Fruit fly (Drosophila melanogaster) whole organism, embryonic: Measurements from ENCODE around the gene CG33969.

Experiments used
- Aef1 ChIP-seq: fragments of 200-800 bp; sonication (Bioruptor generic); IDR thresholded peaks from 3 replicates; pipeline ENCODE4 v1.3.6; 2022; ENCODE audit warnings: missing biosample characterization, missing genetic modification characterization
- Asciz ChIP-seq: fragments of 200-800 bp; sonication (Bioruptor generic); optimal IDR thresholded peaks from 2 replicates; lab custom pipeline; 2017; ENCODE audit warnings: missing biosample characterization, mild to moderate bottlenecking, missing genetic modification characterization, missing genetic modification reagents
- C15 ChIP-seq: fragments of 200-800 bp; sonication (Bioruptor generic); IDR thresholded peaks from 3 replicates; pipeline ENCODE4 v1.3.6; 2022; ENCODE audit warnings: missing biosample characterization, missing genetic modification characterization
- CG10274 ChIP-seq: fragments of 200-800 bp; sonication (Bioruptor generic); optimal IDR thresholded peaks from 3 replicates; lab custom pipeline; 2017; ENCODE audit warnings: missing biosample characterization, mild to moderate bottlenecking, missing genetic modification characterization
- CG10462 ChIP-seq: fragments of 200-800 bp; sonication (Bioruptor generic); optimal IDR thresholded peaks from 2 replicates; lab custom pipeline; 2016; ENCODE audit warnings: missing biosample characterization, missing genetic modification characterization
- CG11456 ChIP-seq: fragments of 200-800 bp; sonication (Bioruptor generic); IDR thresholded peaks from 3 replicates; pipeline ENCODE4 v1.3.6; 2022; ENCODE audit warnings: missing biosample characterization, missing genetic modification characterization
- CG12942 ChIP-seq: fragments of 200-800 bp; sonication (Bioruptor generic); optimal IDR thresholded peaks from 3 replicates; lab custom pipeline; 2016; ENCODE audit warnings: missing biosample characterization, missing genetic modification characterization
- CG15514 ChIP-seq: fragments of 200-800 bp; sonication (Bioruptor generic); optimal IDR thresholded peaks from 3 replicates; lab custom pipeline; 2017; ENCODE audit warnings: missing biosample characterization, missing genetic modification characterization, mild to moderate bottlenecking, moderate library complexity, missing genetic modification reagents
- CG17385 ChIP-seq: fragments of 200-800 bp; sonication (Bioruptor generic); optimal IDR thresholded peaks from 3 replicates; lab custom pipeline; 2018; ENCODE audit warnings: missing biosample characterization, mild to moderate bottlenecking, missing genetic modification characterization
- CG1792 ChIP-seq: fragments of 200-800 bp; sonication (Bioruptor generic); optimal IDR thresholded peaks from 2 replicates; lab custom pipeline; 2016; ENCODE audit warnings: missing biosample characterization, missing genetic modification characterization
- CG18599 ChIP-seq: fragments of 200-800 bp; sonication (Bioruptor generic); optimal IDR thresholded peaks from 3 replicates; lab custom pipeline; 2017; ENCODE audit warnings: missing biosample characterization, missing genetic modification characterization, mild to moderate bottlenecking, moderate library complexity, missing genetic modification reagents
- CG2199 ChIP-seq: fragments of 200-800 bp; sonication (Bioruptor generic); IDR thresholded peaks from 3 replicates; pipeline ENCODE4 v1.3.6; 2022; ENCODE audit warnings: missing biosample characterization, missing genetic modification characterization
- CG32532 ChIP-seq: fragments of 200-800 bp; sonication (Bioruptor generic); IDR thresholded peaks from 2 replicates; pipeline ENCODE4 v1.3.6; 2022; ENCODE audit warnings: missing biosample characterization, missing genetic modification characterization
- CG3726 ChIP-seq: fragments of 200-800 bp; sonication (Bioruptor generic); IDR thresholded peaks from 3 replicates; pipeline ENCODE4, ENCODE4 v1.3.6; 2022; ENCODE audit warnings: missing biosample characterization, missing genetic modification characterization
- CG4282 ChIP-seq: fragments of 200-800 bp; sonication (Bioruptor generic); optimal IDR thresholded peaks from 2 replicates; lab custom pipeline; 2016; ENCODE audit warnings: missing biosample characterization, missing genetic modification characterization
- CG43689 ChIP-seq: fragments of 200-800 bp; sonication (Bioruptor generic); IDR thresholded peaks from 2 replicates; pipeline ENCODE4 v1.3.6; 2022; ENCODE audit warnings: missing biosample characterization, missing genetic modification characterization
- CG6175 ChIP-seq: fragments of 200-800 bp; sonication (Bioruptor generic); IDR thresholded peaks from 3 replicates; pipeline ENCODE4 v1.3.6; 2022; ENCODE audit warnings: missing biosample characterization, missing genetic modification characterization
- CG6689 ChIP-seq: fragments of 200-800 bp; sonication (Bioruptor generic); IDR thresholded peaks from 2 replicates; pipeline ENCODE4 v1.3.6; 2022; ENCODE audit warnings: missing biosample characterization, missing genetic modification characterization
- CG7357 ChIP-seq: fragments of 200-800 bp; sonication (Bioruptor generic); IDR thresholded peaks from 3 replicates; pipeline ENCODE4 v1.3.6; 2022; ENCODE audit warnings: missing biosample characterization, missing genetic modification characterization
- CG7963 ChIP-seq: fragments of 200-800 bp; sonication (Bioruptor generic); IDR thresholded peaks from 3 replicates; pipeline ENCODE4 v1.3.6; 2022; ENCODE audit warnings: missing biosample characterization, missing genetic modification characterization; ENCODE audit not compliant: partially characterized antibody
- CG9817 ChIP-seq: fragments of 200-800 bp; sonication (Bioruptor generic); optimal IDR thresholded peaks from 2 replicates; lab custom pipeline; 2018; ENCODE audit warnings: missing biosample characterization, mild to moderate bottlenecking, missing genetic modification characterization, moderate library complexity
- Doc2 ChIP-seq: fragments of 200-800 bp; sonication (Bioruptor generic); IDR thresholded peaks from 2 replicates; pipeline ENCODE4 v1.3.6; 2022; ENCODE audit warnings: missing biosample characterization, missing genetic modification characterization
- Drgx ChIP-seq: fragments of 200-800 bp; sonication (Bioruptor generic); IDR thresholded peaks from 2 replicates; pipeline ENCODE4 v1.3.6; 2022; ENCODE audit warnings: missing biosample characterization, missing genetic modification characterization
- Eip74EF ChIP-seq, 2 experiments: fragments of 200-800 bp in 1 of 2; fragments of >200 bp in 1 of 2; sonication (Bioruptor generic) in 1 of 2; optimal IDR thresholded peaks; 2 replicates each; lab custom pipeline; 2017 to 2019; ENCODE audit warnings: missing biosample characterization in 2 of 2, missing genetic modification characterization in 2 of 2, mild to moderate bottlenecking in 1 of 2, moderate library complexity in 1 of 2
- HLH3B ChIP-seq: fragments of 200-800 bp; sonication (Bioruptor generic); IDR thresholded peaks from 2 replicates; pipeline ENCODE4 v1.3.6; 2022; ENCODE audit warnings: missing biosample characterization, missing genetic modification characterization
- HLHmδ ChIP-seq: fragments of 200-800 bp; sonication (Bioruptor generic); optimal IDR thresholded peaks from 2 replicates; lab custom pipeline; 2018; ENCODE audit warnings: missing biosample characterization, mild to moderate bottlenecking, missing genetic modification characterization, moderate library complexity
- Kr ChIP-seq: fragments of 200-800 bp; sonication (Bioruptor generic); optimal IDR thresholded peaks from 2 replicates; lab custom pipeline; 2017; ENCODE audit warnings: missing biosample characterization, mild to moderate bottlenecking, missing genetic modification characterization
- MTF-1 ChIP-seq: fragments of 200-800 bp; sonication (Bioruptor generic); optimal IDR thresholded peaks from 2 replicates; lab custom pipeline; 2018; ENCODE audit warnings: missing biosample characterization, mild to moderate bottlenecking, missing genetic modification characterization, borderline replicate concordance
- Meics ChIP-seq: fragments of 200-800 bp; sonication (Bioruptor generic); optimal IDR thresholded peaks from 2 replicates; lab custom pipeline; 2017; ENCODE audit warnings: missing biosample characterization, mild to moderate bottlenecking, missing genetic modification characterization
- Ravus ChIP-seq: fragments of 200-800 bp; sonication (Bioruptor generic); IDR thresholded peaks from 2 replicates; pipeline ENCODE4 v1.3.6; 2022; ENCODE audit warnings: missing biosample characterization, missing genetic modification characterization
- Side ChIP-seq: fragments of 200-800 bp; sonication (Bioruptor generic); optimal IDR thresholded peaks from 2 replicates; lab custom pipeline; 2016; ENCODE audit warnings: missing biosample characterization, missing genetic modification characterization
- ab ChIP-seq: fragments of 200-800 bp; sonication (Bioruptor generic); optimal IDR thresholded peaks from 2 replicates; lab custom pipeline; 2016; ENCODE audit warnings: missing biosample characterization, missing genetic modification characterization
- aop ChIP-seq: fragments of 200-800 bp; sonication (Bioruptor generic); IDR thresholded peaks from 2 replicates; pipeline ENCODE4 v1.3.6; 2022; ENCODE audit warnings: missing biosample characterization, missing genetic modification characterization
- chm ChIP-seq: fragments of 200-800 bp; sonication (Bioruptor generic); IDR thresholded peaks from 2 replicates; pipeline ENCODE4 v1.3.6; 2022; ENCODE audit warnings: missing biosample characterization, missing genetic modification characterization
- cwo ChIP-seq: fragments of 200-800 bp; sonication (Bioruptor generic); optimal IDR thresholded peaks from 3 replicates; lab custom pipeline; 2017; ENCODE audit warnings: missing biosample characterization, missing genetic modification characterization, mild to moderate bottlenecking, moderate library complexity, missing genetic modification reagents
- da ChIP-seq: fragments of 200-800 bp; sonication (Bioruptor generic); optimal IDR thresholded peaks from 2 replicates; lab custom pipeline; 2016; ENCODE audit warnings: missing biosample characterization, missing genetic modification characterization
- fd102C ChIP-seq: fragments of 200-800 bp; sonication (Bioruptor generic); optimal IDR thresholded peaks from 2 replicates; lab custom pipeline; 2018; ENCODE audit warnings: missing biosample characterization, mild to moderate bottlenecking, missing genetic modification characterization, moderate library complexity
- ftz-f1 ChIP-seq: fragments of 200-800 bp; sonication (Bioruptor generic); optimal IDR thresholded peaks from 2 replicates; lab custom pipeline; 2016; ENCODE audit warnings: missing biosample characterization, missing genetic modification characterization
- hkb ChIP-seq, 2 experiments: fragments of 200-800 bp in 1 of 2; fragments of >200 bp in 1 of 2; sonication (Bioruptor generic) in 1 of 2; IDR thresholded peaks in 1 of 2; optimal IDR thresholded peaks in 1 of 2; 2 replicates each; pipeline versions ENCODE4 v1.3.6 to Lab custom; 2017 to 2022; ENCODE audit warnings: missing biosample characterization in 1 of 2, missing genetic modification characterization in 1 of 2
- kay ChIP-seq: fragments of 200-800 bp; sonication (Bioruptor generic); optimal IDR thresholded peaks from 2 replicates; lab custom pipeline; 2016; ENCODE audit warnings: missing biosample characterization, missing genetic modification characterization
- nerfin-1 ChIP-seq: fragments of 200-800 bp; sonication (Bioruptor generic); optimal IDR thresholded peaks from 3 replicates; lab custom pipeline; 2019; ENCODE audit warnings: missing biosample characterization, mild to moderate bottlenecking, missing genetic modification characterization, moderate library complexity
- pb ChIP-seq: fragments of 200-800 bp; sonication (Bioruptor generic); optimal IDR thresholded peaks from 3 replicates; lab custom pipeline; 2016; ENCODE audit warnings: missing biosample characterization, missing genetic modification characterization
- pfk ChIP-seq: fragments of 200-800 bp; sonication (Bioruptor generic); optimal IDR thresholded peaks from 2 replicates; lab custom pipeline; 2018; ENCODE audit warnings: missing biosample characterization, mild to moderate bottlenecking, missing genetic modification characterization, moderate library complexity
- pum ChIP-seq: fragments of 200-800 bp; sonication (Bioruptor generic); optimal IDR thresholded peaks from 2 replicates; lab custom pipeline; 2016; ENCODE audit warnings: missing biosample characterization, missing genetic modification characterization
- sim ChIP-seq: fragments of 200-800 bp; sonication (Bioruptor generic); IDR thresholded peaks from 2 replicates; pipeline ENCODE4 v1.3.6; 2022; ENCODE audit warnings: missing biosample characterization, missing genetic modification characterization
- sima ChIP-seq: fragments of 200-800 bp; sonication (Bioruptor generic); optimal IDR thresholded peaks from 2 replicates; lab custom pipeline; 2016; ENCODE audit warnings: missing biosample characterization, missing genetic modification characterization
- ssp ChIP-seq: fragments of 200-800 bp; sonication (Bioruptor generic); IDR thresholded peaks from 2 replicates; pipeline ENCODE4 v1.3.6; 2022; ENCODE audit warnings: missing biosample characterization, missing genetic modification characterization
- tna ChIP-seq: fragments of 200-800 bp; sonication (Bioruptor generic); IDR thresholded peaks from 2 replicates; pipeline ENCODE4 v1.3.6; 2022; ENCODE audit warnings: missing biosample characterization, missing genetic modification characterization; ENCODE audit not compliant: partially characterized antibody
- wek ChIP-seq: fragments of 200-800 bp; sonication (Bioruptor generic); optimal IDR thresholded peaks from 3 replicates; lab custom pipeline; 2018; ENCODE audit warnings: missing biosample characterization, mild to moderate bottlenecking, missing genetic modification characterization, moderate library complexity
- yki ChIP-seq: fragments of >200 bp; optimal IDR thresholded peaks from 3 replicates; lab custom pipeline; 2018
- zfh1 ChIP-seq: fragments of 200-800 bp; sonication (Bioruptor generic); IDR thresholded peaks from 3 replicates; pipeline ENCODE4 v1.3.6; 2022; ENCODE audit warnings: missing biosample characterization, missing genetic modification characterization

Gene CG33969

DNA sequence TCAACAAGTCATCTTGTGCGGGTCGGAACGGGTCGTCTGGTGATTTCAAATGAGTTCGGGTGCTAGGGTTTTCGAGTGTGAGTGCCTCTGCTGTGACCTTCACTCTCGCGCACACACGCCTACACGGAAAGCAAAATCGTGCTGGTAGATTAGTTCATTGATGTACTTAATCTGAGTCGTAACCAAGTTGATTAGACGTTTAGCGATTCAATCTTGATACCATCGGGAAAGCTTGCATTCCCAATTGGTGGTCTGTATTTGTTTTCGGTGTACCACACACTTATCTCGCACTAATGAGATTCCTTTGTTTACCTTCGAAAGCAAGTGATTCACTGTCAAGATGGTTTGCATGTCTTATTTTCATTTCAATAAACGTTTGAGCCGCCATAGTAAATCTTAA lies 4.4 kb downstream of the CG33969 start (continued):
- TF ChIP-seq CG7357, result no peak
- TF ChIP-seq CG11456 (GFP tag; lab: Robert Waterston, UW), result peak; percentile 60; the same call in 1 of the 3 replicates
- no peak for TF ChIP-seq HLHmδ (GFP tag; lab: Kevin White, UChicago)
- TF ChIP-seq Asciz (GFP tag; lab: Kevin White, UChicago), result no peak
- TF ChIP-seq yki (lab: Kevin White, UChicago), result no peak
- no peak for TF ChIP-seq hkb (optimal IDR thresholded peaks at IDR 0.05; lab: Kevin White, UChicago)
- TF ChIP-seq hkb (GFP tag; IDR thresholded peaks at IDR 0.05; lab: Robert Waterston, UW), result 0 out of 2 replicates have a peak, but pooled peaks have one; percentile 29
- TF ChIP-seq ssp (GFP tag; lab: Robert Waterston, UW), result no peak
- TF ChIP-seq Drgx (GFP tag; lab: Robert Waterston, UW), result no peak; the same call in 1 of the 2 replicates
- no peak for TF ChIP-seq CG2199 (GFP tag; lab: Robert Waterston, UW)
- no peak for TF ChIP-seq CG6175 (GFP tag; lab: Robert Waterston, UW)
- TF ChIP-seq Kr (GFP tag; lab: Kevin White, UChicago), result no peak
- TF ChIP-seq CG18599 (GFP tag; lab: Kevin White, UChicago), result peak; percentile 61
- no peak for TF ChIP-seq C15 (GFP tag; lab: Robert Waterston, UW)
- peak; percentile 8 for TF ChIP-seq CG9817
- TF ChIP-seq CG32532, result peak; percentile 55; the same call in 1 of the 2 replicates
- TF ChIP-seq sim, result no peak
- no peak for TF ChIP-seq aop (GFP tag; lab: Robert Waterston, UW)
- no peak for TF ChIP-seq pfk
- peak; percentile 24; the same call in 1 of the 2 replicates for TF ChIP-seq CG43689 (GFP tag; lab: Robert Waterston, UW)
- TF ChIP-seq Ravus (GFP tag; lab: Robert Waterston, UW), result no peak
- no peak for TF ChIP-seq CG12942 (GFP tag; lab: Kevin White, UChicago)
- TF ChIP-seq da (GFP tag; lab: Kevin White, UChicago), result no peak
- TF ChIP-seq kay, result peak; percentile 38
- no peak for TF ChIP-seq nerfin-1 (tag; lab: Kevin White, UChicago)
- TF ChIP-seq Eip74EF (GFP tag; optimal IDR thresholded peaks at IDR 0.05; lab: Kevin White, UChicago), result peak in 1 of 2 experiments; percentile 68
- no peak for TF ChIP-seq zfh1 (GFP tag; lab: Robert Waterston, UW)
- TF ChIP-seq sima (GFP tag; lab: Kevin White, UChicago), result no peak
- no peak for TF ChIP-seq fd102C (GFP tag; lab: Kevin White, UChicago)
- TF ChIP-seq Doc2, result no peak
- peak; percentile 89 for TF ChIP-seq cwo (GFP tag; lab: Kevin White, UChicago)
- TF ChIP-seq CG15514 (GFP tag; lab: Kevin White, UChicago), result peak; percentile 40
- no peak for TF ChIP-seq MTF-1
- no peak for TF ChIP-seq CG10274
- peak; percentile 11 for TF ChIP-seq Side (GFP tag; lab: Kevin White, UChicago)
- TF ChIP-seq pum (GFP tag; lab: Kevin White, UChicago), result peak; percentile 16
- TF ChIP-seq chm (GFP tag; lab: Robert Waterston, UW), result no peak; the same call in 1 of the 2 replicates
- no peak for TF ChIP-seq CG4282 (GFP tag; lab: Kevin White, UChicago)
- TF ChIP-seq CG1792 (GFP tag; lab: Kevin White, UChicago), result no peak
- TF ChIP-seq ab (GFP tag; lab: Kevin White, UChicago), result no peak
- peak; percentile 57; the same call in 2 of the 3 replicates for TF ChIP-seq Aef1 (GFP tag; lab: Robert Waterston, UW)
- no peak for TF ChIP-seq CG3726 (GFP tag; lab: Robert Waterston, UW)
- TF ChIP-seq wek, result no peak
- TF ChIP-seq CG17385 (GFP tag; lab: Kevin White, UChicago), result peak; percentile 13
- TF ChIP-seq CG10462, result no peak
- no peak for TF ChIP-seq CG7963
- peak; percentile 79 for TF ChIP-seq ftz-f1 (GFP tag; lab: Kevin White, UChicago)
- TF ChIP-seq HLH3B (GFP tag; lab: Robert Waterston, UW), result peak; percentile 31; the same call in 1 of the 2 replicates
- TF ChIP-seq pb (GFP tag; lab: Kevin White, UChicago), result peak; percentile 47
- peak; percentile 37; the same call in 1 of the 2 replicates for TF ChIP-seq CG6689 (GFP tag; lab: Robert Waterston, UW)
- TF ChIP-seq tna, result no peak
- TF ChIP-seq Meics, result peak; percentile 46
